Worm (Caenorhabditis elegans) whole organism, mixed stage, embryonic: Measurements from ENCODE around the gene F56D3.1.

Source experiments
- M03D4.4 ChIP-seq: sonication (generic microtip); optimal IDR thresholded peaks from 2 replicates; lab custom pipeline; 2017; ENCODE audit warnings: mild to moderate bottlenecking, missing genetic modification characterization, missing compliant biosample characterization
- bed-3 ChIP-seq: fragments of 200-800 bp; sonication (Bioruptor generic); optimal IDR thresholded peaks from 3 replicates; lab custom pipeline; 2018; ENCODE audit warnings: mild to moderate bottlenecking, missing genetic modification characterization, moderate library complexity, missing compliant biosample characterization
- ceh-39 ChIP-seq: fragments of 150-350 bp; optimal IDR thresholded peaks from 2 replicates; lab custom pipeline; 2014; ENCODE audit warnings: missing biosample characterization, missing genetic modification characterization
- ceh-43 ChIP-seq: fragments of 200-800 bp; sonication (Bioruptor generic); optimal IDR thresholded peaks from 2 replicates; lab custom pipeline; 2018; ENCODE audit warnings: mild to moderate bottlenecking, missing genetic modification characterization, moderate library complexity, missing compliant biosample characterization
- ceh-83 ChIP-seq: fragments of 200-800 bp; sonication (Bioruptor generic); optimal IDR thresholded peaks from 2 replicates; lab custom pipeline; 2018; ENCODE audit warnings: mild to moderate bottlenecking, missing genetic modification characterization, missing compliant biosample characterization
- ces-1 ChIP-seq: fragments of 150-350 bp; optimal IDR thresholded peaks from 2 replicates; lab custom pipeline; 2014; ENCODE audit warnings: missing biosample characterization, missing genetic modification reagents, missing genetic modification characterization
- cnd-1 ChIP-seq: fragments of 200-800 bp; sonication (Bioruptor generic); optimal IDR thresholded peaks from 2 replicates; lab custom pipeline; 2018; ENCODE audit warnings: mild to moderate bottlenecking, missing genetic modification characterization, missing compliant biosample characterization
- drap-1 ChIP-seq: fragments of 200-800 bp; sonication (Bioruptor generic); optimal IDR thresholded peaks from 3 replicates; lab custom pipeline; 2018; ENCODE audit warnings: mild to moderate bottlenecking, missing genetic modification characterization, missing compliant biosample characterization
- elt-1 ChIP-seq: sonication (generic microtip); optimal IDR thresholded peaks from 2 replicates; lab custom pipeline; 2017; ENCODE audit warnings: missing genetic modification characterization, mild to moderate bottlenecking, missing compliant biosample characterization, antibody characterized with exemption, moderate library complexity, borderline replicate concordance; ENCODE audit not compliant: insufficient read depth
- elt-3 ChIP-seq: fragments of 150-350 bp; optimal IDR thresholded peaks from 2 replicates; lab custom pipeline; 2014; ENCODE audit warnings: missing biosample characterization, missing genetic modification characterization
- flh-1 ChIP-seq: fragments of 200-800 bp; sonication (Bioruptor generic); optimal IDR thresholded peaks from 2 replicates; lab custom pipeline; 2018; ENCODE audit warnings: mild to moderate bottlenecking, missing genetic modification characterization, moderate library complexity, missing compliant biosample characterization
- ham-2 ChIP-seq: fragments of 200-800 bp; sonication (Bioruptor generic); optimal IDR thresholded peaks from 2 replicates; lab custom pipeline; 2018; ENCODE audit warnings: mild to moderate bottlenecking, missing genetic modification characterization, missing compliant biosample characterization
- hlh-1 ChIP-seq: fragments of 150-350 bp; optimal IDR thresholded peaks from 2 replicates; lab custom pipeline; 2014; ENCODE audit warnings: missing biosample characterization, missing genetic modification reagents, missing genetic modification characterization
- mab-5 ChIP-seq: fragments of 150-350 bp; optimal IDR thresholded peaks from 2 replicates; lab custom pipeline; 2014; ENCODE audit warnings: missing biosample characterization, missing genetic modification characterization
- mep-1 ChIP-seq: fragments of 150-350 bp; optimal IDR thresholded peaks from 2 replicates; lab custom pipeline; 2017; ENCODE audit warnings: missing biosample characterization, missing genetic modification reagents, missing genetic modification characterization, inconsistent platforms
- mls-2 ChIP-seq: sonication (generic microtip); optimal IDR thresholded peaks from 2 replicates; lab custom pipeline; 2016; ENCODE audit warnings: mild to moderate bottlenecking, missing genetic modification characterization, moderate library complexity, missing compliant biosample characterization
- nhr-2 ChIP-seq: fragments of 150-350 bp; optimal IDR thresholded peaks from 2 replicates; lab custom pipeline; 2014; ENCODE audit warnings: missing biosample characterization, missing genetic modification characterization
- nhr-237 ChIP-seq: fragments of 150-350 bp; optimal IDR thresholded peaks from 2 replicates; lab custom pipeline; 2014; ENCODE audit warnings: missing biosample characterization, missing genetic modification characterization
- nhr-28 ChIP-seq: fragments of 150-350 bp; optimal IDR thresholded peaks from 2 replicates; lab custom pipeline; 2014; ENCODE audit warnings: missing biosample characterization, missing genetic modification characterization
- nhr-76 ChIP-seq: sonication (generic microtip); optimal IDR thresholded peaks from 2 replicates; lab custom pipeline; 2017; ENCODE audit warnings: missing biosample characterization, missing genetic modification characterization
- pha-4 ChIP-seq: fragments of 150-350 bp; optimal IDR thresholded peaks from 2 replicates; lab custom pipeline; 2018; ENCODE audit warnings: missing biosample characterization, missing genetic modification reagents, missing genetic modification characterization
- sem-2 ChIP-seq: fragments of 200-800 bp; sonication (Bioruptor generic); optimal IDR thresholded peaks from 2 replicates; lab custom pipeline; 2018; ENCODE audit warnings: mild to moderate bottlenecking, missing genetic modification characterization, missing compliant biosample characterization
- snpc-4 ChIP-seq: fragments of 150-350 bp; optimal IDR thresholded peaks from 2 replicates; lab custom pipeline; 2014; ENCODE audit warnings: missing biosample characterization, missing genetic modification characterization
- sptf-1 ChIP-seq: sonication (generic microtip); optimal IDR thresholded peaks from 2 replicates; lab custom pipeline; 2017; ENCODE audit warnings: mild to moderate bottlenecking, missing genetic modification characterization, moderate library complexity, missing compliant biosample characterization
- tbx-8 ChIP-seq: fragments of 200-800 bp; sonication (Bioruptor generic); optimal IDR thresholded peaks from 2 replicates; lab custom pipeline; 2018; ENCODE audit warnings: mild to moderate bottlenecking, missing genetic modification characterization, moderate library complexity, missing compliant biosample characterization
- unc-120 ChIP-seq: sonication (generic microtip); optimal IDR thresholded peaks from 2 replicates; lab custom pipeline; 2017; ENCODE audit warnings: missing genetic modification characterization, missing compliant biosample characterization; ENCODE audit not compliant: poor library complexity, severe bottlenecking
- unc-39 ChIP-seq: fragments of 150-350 bp; optimal IDR thresholded peaks from 2 replicates; lab custom pipeline; 2014; ENCODE audit warnings: missing biosample characterization, missing genetic modification characterization
- unc-62 ChIP-seq: fragments of 150-350 bp; optimal IDR thresholded peaks from 2 replicates; lab custom pipeline; 2014; ENCODE audit warnings: missing biosample characterization, missing genetic modification reagents, missing genetic modification characterization
- zip-8 ChIP-seq: fragments of 150-350 bp; optimal IDR thresholded peaks from 2 replicates; lab custom pipeline; 2014; ENCODE audit warnings: missing biosample characterization, missing genetic modification characterization
- ztf-11 ChIP-seq: fragments of 150-350 bp; optimal IDR thresholded peaks from 2 replicates; lab custom pipeline; 2014; ENCODE audit warnings: missing biosample characterization, missing genetic modification characterization

F56D3.1 gene

ce11 chrII:4173842-4174241, 27.7 kb downstream of the F56D3.1 start:
- no peak for TF ChIP-seq nhr-28 (tag; lab: Kevin White, UChicago)
- no peak for TF ChIP-seq sem-2 (GFP tag; lab: Kevin White, UChicago)
- TF ChIP-seq ceh-83: no peak
- no peak for TF ChIP-seq ceh-39 (tag; lab: Kevin White, UChicago)
- no peak for TF ChIP-seq bed-3 (GFP tag; lab: Kevin White, UChicago)
- TF ChIP-seq unc-120 (tag; lab: Kevin White, UChicago): no peak
- no peak for TF ChIP-seq ztf-11 (tag; lab: Kevin White, UChicago)
- no peak for TF ChIP-seq snpc-4

DNA sequence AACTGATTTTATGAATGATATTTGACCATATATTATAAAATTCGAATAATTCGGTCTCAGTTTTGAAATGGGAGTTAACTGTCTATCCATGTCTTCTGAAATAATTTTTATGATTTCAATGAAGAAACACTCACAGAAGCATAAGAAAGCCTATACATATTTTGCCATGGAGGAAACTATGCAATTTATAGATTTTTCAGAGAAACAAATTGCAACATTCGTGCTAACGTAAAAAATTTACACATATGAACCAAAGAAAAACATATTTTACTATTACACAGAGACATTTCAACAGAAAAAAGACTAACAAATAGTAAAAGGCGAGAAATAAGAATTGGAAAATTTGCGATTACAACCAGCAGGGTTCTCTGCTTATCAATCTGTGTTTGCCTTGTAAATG, 32.7 kb downstream of the F56D3.1 start, which contains the start of gene R03H10.7:
R03H10.7 (minus strand) TSS at position 101 of the 400 bp plus-strand sequence.
- TF ChIP-seq unc-39 (tag; lab: Kevin White, UChicago) (no peak), nhr-237 (tag; lab: Kevin White, UChicago) (no peak), elt-3 (tag; lab: Kevin White, UChicago) (no peak), sem-2 (GFP tag; lab: Kevin White, UChicago) (no peak), ceh-39 (tag; lab: Kevin White, UChicago) (no peak), M03D4.4 (tag; lab: Kevin White, UChicago) (no peak), pha-4 (tag; lab: Kevin White, UChicago) (no peak), elt-1 (no peak), snpc-4 (no peak), cnd-1 (no peak), ham-2 (GFP tag; lab: Kevin White, UChicago) (no peak), drap-1 (no peak), ztf-11 (tag; lab: Kevin White, UChicago) (no peak), flh-1 (GFP tag; lab: Kevin White, UChicago) (no peak), mep-1 (tag; lab: Kevin White, UChicago) (no peak), ceh-43 (no peak)

- no peak for TF ChIP-seq nhr-28 (tag; lab: Kevin White, UChicago)
- no peak for TF ChIP-seq tbx-8 (GFP tag; lab: Kevin White, UChicago)
- no peak for TF ChIP-seq ceh-43
- no peak for TF ChIP-seq nhr-237 (tag; lab: Kevin White, UChicago)
- no peak for TF ChIP-seq elt-1
- TF ChIP-seq snpc-4: no peak
- no peak for TF ChIP-seq pha-4 (tag; lab: Kevin White, UChicago)
- no peak for TF ChIP-seq mls-2
- no peak for TF ChIP-seq sem-2 (GFP tag; lab: Kevin White, UChicago)
- no peak for TF ChIP-seq mep-1 (tag; lab: Kevin White, UChicago)
- TF ChIP-seq cnd-1: no peak
- no peak for TF ChIP-seq ces-1 (GFP tag; lab: Kevin White, UChicago)
- TF ChIP-seq sptf-1 (tag; lab: Kevin White, UChicago): no peak
- TF ChIP-seq ceh-83: no peak
- no peak for TF ChIP-seq ceh-39 (tag; lab: Kevin White, UChicago)
- TF ChIP-seq nhr-76 (tag; lab: Kevin White, UChicago): no peak
- no peak for TF ChIP-seq unc-120 (tag; lab: Kevin White, UChicago)
- no peak for TF ChIP-seq mab-5 (tag; lab: Kevin White, UChicago)
- TF ChIP-seq zip-8 (tag; lab: Kevin White, UChicago): no peak
- TF ChIP-seq nhr-2: no peak
These were observed 33.8 kb downstream of the F56D3.1 start, which contains the start of gene R03H10.1 for ce11 chrII:4179897-4180296. Gene R03H10.1 (plus strand): TSS chrII:4180248.

DNA sequence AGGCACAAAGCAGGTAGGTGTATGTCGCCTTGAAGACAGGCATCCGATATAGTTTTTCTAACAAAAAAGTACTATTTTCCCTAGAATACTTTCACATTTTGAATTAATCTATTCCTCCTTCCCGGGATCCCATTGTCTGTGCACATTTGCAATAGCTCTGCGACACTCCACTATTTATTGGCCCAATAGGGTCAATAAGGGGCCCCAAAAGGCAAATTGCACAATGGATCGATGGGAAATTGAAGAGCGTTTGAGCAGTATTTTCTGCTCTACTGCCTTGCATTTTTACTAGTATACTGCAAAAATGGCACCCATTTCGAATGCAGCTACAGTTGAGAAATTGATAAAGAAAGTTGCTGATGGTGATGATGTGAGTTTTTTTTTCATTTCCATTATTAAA, 36.2 kb downstream of the F56D3.1 start, which contains the start of gene R03H10.11:
R03H10.11 (plus strand) TSS at position 301 of the 400 bp plus-strand sequence.
- TF ChIP-seq mab-5 (tag; lab: Kevin White, UChicago) (no peak), unc-120 (tag; lab: Kevin White, UChicago) (no peak), ceh-43 (no peak), elt-3 (tag; lab: Kevin White, UChicago) (no peak), sptf-1 (tag; lab: Kevin White, UChicago) (no peak)

DNA sequence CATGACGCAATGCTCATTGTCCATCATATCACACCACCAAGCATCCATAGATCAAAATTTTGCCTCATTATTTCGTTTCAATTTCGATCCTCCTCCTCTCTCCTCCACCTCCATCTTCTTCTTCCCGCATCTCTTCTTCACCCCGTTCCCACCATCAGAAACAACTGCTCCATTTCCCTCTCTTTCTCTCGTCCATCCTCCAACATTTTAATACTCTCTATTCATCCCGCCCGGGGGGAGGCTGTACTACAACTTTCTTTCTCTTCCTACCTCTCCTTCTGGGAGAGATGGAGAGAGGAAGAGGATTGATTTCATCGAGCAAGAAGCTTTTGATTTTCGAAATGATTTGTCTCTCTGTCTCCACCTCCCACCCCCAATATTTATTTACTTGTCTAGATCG, 37.8 kb downstream of the F56D3.1 start:
- TF ChIP-seq unc-120 (tag; lab: Kevin White, UChicago): peak; percentile 58
- TF ChIP-seq hlh-1 (tag; lab: Kevin White, UChicago): peak; percentile 96
- no peak for TF ChIP-seq ces-1 (GFP tag; lab: Kevin White, UChicago)
- peak; percentile 29 for TF ChIP-seq unc-62 (GFP tag; lab: Kevin White, UChicago)
